Fruit fly (Drosophila melanogaster) whole organism, embryonic: ENCODE data around the gene CG10413.

ENCODE experiments used
- Aef1 ChIP-seq: fragments of 200-800 bp; sonication (Bioruptor generic); IDR thresholded peaks from 3 replicates; pipeline ENCODE4 v1.3.6; 2022; ENCODE audit warnings: missing biosample characterization, missing genetic modification characterization
- Atf3 ChIP-seq: fragments of 200-800 bp; sonication (Bioruptor generic); optimal IDR thresholded peaks from 3 replicates; lab custom pipeline; 2016; ENCODE audit warnings: missing biosample characterization, missing genetic modification characterization
- BEAF-32 ChIP-seq: fragments of 200-800 bp; sonication (Bioruptor generic); optimal IDR thresholded peaks from 3 replicates; lab custom pipeline; 2017; ENCODE audit warnings: missing biosample characterization, missing genetic modification characterization, mild to moderate bottlenecking, moderate library complexity, missing genetic modification reagents
- CG10321 ChIP-seq: fragments of 200-800 bp; sonication (Bioruptor generic); IDR thresholded peaks from 2 replicates; pipeline ENCODE4 v1.3.6; 2022; ENCODE audit warnings: missing biosample characterization, missing genetic modification characterization
- CG11085 ChIP-seq: fragments of 200-800 bp; sonication (Bioruptor generic); IDR thresholded peaks from 2 replicates; pipeline ENCODE4 v1.3.6; 2022; ENCODE audit warnings: missing biosample characterization, missing genetic modification characterization
- CG1233 ChIP-seq: fragments of 200-800 bp; sonication (Bioruptor generic); optimal IDR thresholded peaks from 4 replicates; lab custom pipeline; 2018; ENCODE audit warnings: missing biosample characterization, mild to moderate bottlenecking, missing genetic modification characterization
- CG14050 ChIP-seq: fragments of 200-800 bp; sonication (Bioruptor generic); IDR thresholded peaks from 3 replicates; pipeline ENCODE4 v1.3.6; 2022; ENCODE audit warnings: missing biosample characterization, missing genetic modification characterization
- CG15601 ChIP-seq: fragments of 200-800 bp; sonication (Bioruptor generic); optimal IDR thresholded peaks from 3 replicates; lab custom pipeline; 2019; ENCODE audit warnings: missing biosample characterization, mild to moderate bottlenecking, missing genetic modification characterization, moderate library complexity
- CG17361 ChIP-seq: fragments of 200-800 bp; sonication (Bioruptor generic); IDR thresholded peaks from 3 replicates; pipeline ENCODE4 v1.3.6; 2022; ENCODE audit warnings: missing biosample characterization, missing genetic modification characterization
- CG3065 ChIP-seq: fragments of 200-800 bp; sonication (Bioruptor generic); optimal IDR thresholded peaks from 2 replicates; lab custom pipeline; 2016; ENCODE audit warnings: missing biosample characterization, missing genetic modification characterization
- CG6254 ChIP-seq: fragments of 200-800 bp; sonication (Bioruptor generic); optimal IDR thresholded peaks from 3 replicates; lab custom pipeline; 2017; ENCODE audit warnings: mild to moderate bottlenecking, missing biosample characterization, missing genetic modification reagents, missing genetic modification characterization
- CG7556 ChIP-seq: fragments of 200-800 bp; sonication (Bioruptor generic); optimal IDR thresholded peaks from 2 replicates; lab custom pipeline; 2017; ENCODE audit warnings: missing biosample characterization, mild to moderate bottlenecking, missing genetic modification characterization
- CG7745 ChIP-seq: fragments of 200-800 bp; sonication (Bioruptor generic); optimal IDR thresholded peaks from 2 replicates; lab custom pipeline; 2018; ENCODE audit warnings: missing biosample characterization, mild to moderate bottlenecking, missing genetic modification characterization, moderate library complexity
- CG7963 ChIP-seq: fragments of 200-800 bp; sonication (Bioruptor generic); IDR thresholded peaks from 3 replicates; pipeline ENCODE4 v1.3.6; 2022; ENCODE audit warnings: missing biosample characterization, missing genetic modification characterization; ENCODE audit not compliant: partially characterized antibody
- CG9215 ChIP-seq: fragments of 200-800 bp; sonication (Bioruptor generic); IDR thresholded peaks from 2 replicates; pipeline ENCODE4 v1.3.6; 2022; ENCODE audit warnings: missing biosample characterization, missing genetic modification characterization
- CG9932 ChIP-seq: fragments of 200-800 bp; sonication (Bioruptor generic); IDR thresholded peaks from 2 replicates; pipeline ENCODE4 v1.3.6; 2022; ENCODE audit warnings: missing biosample characterization, missing genetic modification characterization
- Dad ChIP-seq: fragments of 200-800 bp; sonication (Bioruptor generic); optimal IDR thresholded peaks from 3 replicates; lab custom pipeline; 2016; ENCODE audit warnings: missing biosample characterization, missing genetic modification characterization
- E2f2 ChIP-seq: fragments of 200-800 bp; sonication (Bioruptor generic); IDR thresholded peaks from 2 replicates; pipeline ENCODE4 v1.3.6; 2022; ENCODE audit warnings: missing biosample characterization, missing genetic modification characterization
- Eip74EF ChIP-seq, 2 experiments: fragments of 200-800 bp in 1 of 2; fragments of >200 bp in 1 of 2; sonication (Bioruptor generic) in 1 of 2; optimal IDR thresholded peaks; 2 replicates each; lab custom pipeline; 2017 to 2019; ENCODE audit warnings: missing biosample characterization in 2 of 2, missing genetic modification characterization in 2 of 2, mild to moderate bottlenecking in 1 of 2, moderate library complexity in 1 of 2
- H2.0 ChIP-seq: fragments of 200-800 bp; sonication (Bioruptor generic); IDR thresholded peaks from 2 replicates; pipeline ENCODE4 v1.3.6; 2022; ENCODE audit warnings: missing biosample characterization, missing genetic modification characterization
- HLH4C ChIP-seq: fragments of 200-800 bp; sonication (Bioruptor generic); IDR thresholded peaks from 3 replicates; pipeline ENCODE4 v1.3.6; 2022; ENCODE audit warnings: missing biosample characterization, missing genetic modification characterization; ENCODE audit not compliant: partially characterized antibody
- NC2α ChIP-seq: fragments of 200-800 bp; sonication (Bioruptor generic); optimal IDR thresholded peaks from 2 replicates; lab custom pipeline; 2016; ENCODE audit warnings: missing biosample characterization, missing genetic modification characterization
- Neu2 ChIP-seq: fragments of 200-800 bp; sonication (Bioruptor generic); optimal IDR thresholded peaks from 3 replicates; lab custom pipeline; 2016; ENCODE audit warnings: missing biosample characterization, missing genetic modification characterization, borderline replicate concordance
- Nf-YB ChIP-seq: fragments of 200-800 bp; sonication (Bioruptor generic); optimal IDR thresholded peaks from 3 replicates; lab custom pipeline; 2019; ENCODE audit warnings: missing biosample characterization, mild to moderate bottlenecking, missing genetic modification characterization, moderate library complexity
- Ptx1 ChIP-seq: fragments of 200-800 bp; sonication (Bioruptor generic); IDR thresholded peaks from 2 replicates; pipeline ENCODE4 v1.3.6; 2022; ENCODE audit warnings: missing biosample characterization, missing genetic modification characterization
- Side ChIP-seq: fragments of 200-800 bp; sonication (Bioruptor generic); optimal IDR thresholded peaks from 2 replicates; lab custom pipeline; 2016; ENCODE audit warnings: missing biosample characterization, missing genetic modification characterization
- Sox100B ChIP-seq: fragments of 200-800 bp; sonication (Bioruptor generic); optimal IDR thresholded peaks from 3 replicates; lab custom pipeline; 2018; ENCODE audit warnings: missing biosample characterization, mild to moderate bottlenecking, missing genetic modification characterization
- Tbp ChIP-seq: fragments of >200 bp; optimal IDR thresholded peaks from 2 replicates; lab custom pipeline; 2018; ENCODE audit warnings: missing biosample characterization, missing genetic modification characterization
- Vsx1 ChIP-seq: fragments of 200-800 bp; sonication (Bioruptor generic); optimal IDR thresholded peaks from 2 replicates; lab custom pipeline; 2017; ENCODE audit warnings: missing biosample characterization, mild to moderate bottlenecking, missing genetic modification characterization, missing genetic modification reagents
- crc ChIP-seq: fragments of 200-800 bp; sonication (Bioruptor generic); optimal IDR thresholded peaks from 2 replicates; lab custom pipeline; 2016; ENCODE audit warnings: missing biosample characterization, missing genetic modification characterization
- da ChIP-seq: fragments of 200-800 bp; sonication (Bioruptor generic); optimal IDR thresholded peaks from 2 replicates; lab custom pipeline; 2016; ENCODE audit warnings: missing biosample characterization, missing genetic modification characterization
- danr ChIP-seq: fragments of 200-800 bp; sonication (Bioruptor generic); IDR thresholded peaks from 2 replicates; pipeline ENCODE4 v1.3.6; 2022; ENCODE audit warnings: missing biosample characterization, missing genetic modification characterization
- emc ChIP-seq: fragments of 200-800 bp; sonication (Bioruptor generic); optimal IDR thresholded peaks from 2 replicates; lab custom pipeline; 2016; ENCODE audit warnings: missing biosample characterization, missing genetic modification characterization
- esg ChIP-seq: fragments of 200-800 bp; sonication (Bioruptor generic); conservative IDR thresholded peaks from 2 replicates; pipeline ENCODE4 v1.3.6; 2022; ENCODE audit warnings: missing biosample characterization, missing genetic modification characterization
- fd96Cb ChIP-seq: fragments of 200-800 bp; sonication (Bioruptor generic); optimal IDR thresholded peaks from 2 replicates; lab custom pipeline; 2018; ENCODE audit warnings: missing biosample characterization, mild to moderate bottlenecking, missing genetic modification characterization, moderate library complexity
- ftz-f1 ChIP-seq: fragments of 200-800 bp; sonication (Bioruptor generic); optimal IDR thresholded peaks from 2 replicates; lab custom pipeline; 2016; ENCODE audit warnings: missing biosample characterization, missing genetic modification characterization
- gsb-n ChIP-seq: fragments of 200-800 bp; sonication (Bioruptor generic); optimal IDR thresholded peaks from 3 replicates; lab custom pipeline; 2018; ENCODE audit warnings: missing biosample characterization, mild to moderate bottlenecking, missing genetic modification characterization
- her ChIP-seq: fragments of 200-800 bp; sonication (Bioruptor generic); optimal IDR thresholded peaks from 2 replicates; lab custom pipeline; 2016; ENCODE audit warnings: missing biosample characterization, missing genetic modification characterization
- ken ChIP-seq: fragments of 200-800 bp; sonication (Bioruptor generic); IDR thresholded peaks from 3 replicates; pipeline ENCODE4 v1.3.6; 2022; ENCODE audit warnings: missing biosample characterization, missing genetic modification characterization
- knrl ChIP-seq: fragments of 200-800 bp; sonication (Bioruptor generic); IDR thresholded peaks from 3 replicates; pipeline ENCODE4 v1.3.6; 2022; ENCODE audit warnings: missing biosample characterization, missing genetic modification characterization; ENCODE audit not compliant: partially characterized antibody
- nom ChIP-seq: fragments of 200-800 bp; sonication (Bioruptor generic); optimal IDR thresholded peaks from 2 replicates; lab custom pipeline; 2017; ENCODE audit warnings: missing biosample characterization, missing genetic modification characterization, mild to moderate bottlenecking, moderate library complexity, missing genetic modification reagents
- pb ChIP-seq: fragments of 200-800 bp; sonication (Bioruptor generic); optimal IDR thresholded peaks from 3 replicates; lab custom pipeline; 2016; ENCODE audit warnings: missing biosample characterization, missing genetic modification characterization
- ro ChIP-seq: fragments of 200-800 bp; sonication (Bioruptor generic); IDR thresholded peaks from 2 replicates; pipeline ENCODE4 v1.3.6; 2022; ENCODE audit warnings: missing biosample characterization, missing genetic modification characterization
- sim ChIP-seq: fragments of 200-800 bp; sonication (Bioruptor generic); IDR thresholded peaks from 2 replicates; pipeline ENCODE4 v1.3.6; 2022; ENCODE audit warnings: missing biosample characterization, missing genetic modification characterization
- tin ChIP-seq: fragments of 200-800 bp; sonication (Bioruptor generic); optimal IDR thresholded peaks from 3 replicates; lab custom pipeline; 2016; ENCODE audit warnings: missing biosample characterization, missing genetic modification characterization
- ttk ChIP-seq: fragments of 200-800 bp; sonication (Bioruptor generic); IDR thresholded peaks from 2 replicates; pipeline ENCODE4 v2.1.2; 2022; ENCODE audit warnings: missing biosample characterization, missing genetic modification characterization
- unc-4 ChIP-seq: fragments of 200-800 bp; sonication (Bioruptor generic); IDR thresholded peaks from 2 replicates; pipeline ENCODE4 v1.3.6; 2022; ENCODE audit warnings: missing biosample characterization, missing genetic modification characterization; ENCODE audit not compliant: partially characterized antibody
- unpg ChIP-seq: fragments of 200-800 bp; sonication (Bioruptor generic); optimal IDR thresholded peaks from 3 replicates; lab custom pipeline; 2018; ENCODE audit warnings: missing biosample characterization, mild to moderate bottlenecking, missing genetic modification characterization, moderate library complexity
- z ChIP-seq: fragments of 200-800 bp; sonication (Bioruptor generic); IDR thresholded peaks from 3 replicates; pipeline ENCODE4 v1.3.6; 2022; ENCODE audit warnings: missing biosample characterization, missing genetic modification characterization
- zfh1 ChIP-seq: fragments of 200-800 bp; sonication (Bioruptor generic); IDR thresholded peaks from 3 replicates; pipeline ENCODE4 v1.3.6; 2022; ENCODE audit warnings: missing biosample characterization, missing genetic modification characterization

The CG10413 gene

DNA sequence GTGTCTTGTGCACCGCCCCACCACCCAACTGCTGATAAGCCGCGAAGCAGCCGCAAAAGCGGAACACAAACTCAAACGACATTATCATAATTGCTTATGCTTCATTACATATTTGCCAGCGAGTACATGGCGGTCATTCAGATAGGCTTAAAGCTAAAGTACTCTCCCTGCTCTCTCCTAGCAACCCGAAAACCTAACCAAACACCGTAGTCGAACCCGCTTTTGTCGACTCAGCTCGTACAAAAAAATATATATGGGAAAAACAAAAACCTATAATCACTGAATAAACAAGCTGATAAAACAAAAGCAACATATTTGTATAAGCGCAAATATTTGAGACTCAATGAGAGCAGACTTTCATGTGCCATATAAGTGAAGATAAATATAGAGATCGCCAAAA, 21.9 kb upstream of the CG10413 start (continued):
- TF ChIP-seq CG14050 (GFP tag; lab: Robert Waterston, UW) (peak; percentile 17; the same call in 1 of the 3 replicates), CG11085 (GFP tag; lab: Robert Waterston, UW) (peak; percentile 33; the same call in 1 of the 2 replicates), pb (GFP tag; lab: Kevin White, UChicago) (peak; percentile 57), Eip74EF (GFP tag; optimal IDR thresholded peaks at IDR 0.05; lab: Kevin White, UChicago) (peak in 1 of 2 experiments; percentile 92), esg (GFP tag; lab: Robert Waterston, UW) (no peak), ken (0 out of 3 replicates have a peak, but pooled peaks have one; percentile 46), da (GFP tag; lab: Kevin White, UChicago) (peak; percentile 79), CG6254 (GFP tag; lab: Kevin White, UChicago) (peak; percentile 74), CG15601 (peak; percentile 90), CG7556 (peak; percentile 89), Vsx1 (peak; percentile 90), Aef1 (GFP tag; lab: Robert Waterston, UW) (no peak), ro (no peak), danr (GFP tag; lab: Robert Waterston, UW) (peak; percentile 43; the same call in 1 of the 2 replicates), Tbp (GFP tag; lab: Kevin White, UChicago) (no peak), gsb-n (peak; percentile 91), Atf3 (GFP tag; lab: Kevin White, UChicago) (peak; percentile 79), Ptx1 (GFP tag; lab: Robert Waterston, UW) (0 out of 2 replicates have a peak, but pooled peaks have one; percentile 11), her (GFP tag; lab: Kevin White, UChicago) (peak; percentile 80), BEAF-32 (GFP tag; lab: Kevin White, UChicago) (no peak), tin (GFP tag; lab: Kevin White, UChicago) (peak; percentile 13), CG1233 (peak; percentile 76), E2f2 (GFP tag; lab: Robert Waterston, UW) (peak; percentile 47; the same call in 1 of the 2 replicates), Side (GFP tag; lab: Kevin White, UChicago) (peak; percentile 91), unc-4 (GFP tag; lab: Robert Waterston, UW) (no peak), ttk (GFP tag; lab: Robert Waterston, UW) (peak; percentile 25; the same call in 1 of the 2 replicates), CG7745 (tag; lab: Kevin White, UChicago) (peak; percentile 42), emc (GFP tag; lab: Kevin White, UChicago) (peak; percentile 49), zfh1 (GFP tag; lab: Robert Waterston, UW) (peak; percentile 67; the same call in 2 of the 3 replicates), NC2α (GFP tag; lab: Kevin White, UChicago) (peak; percentile 91), sim (GFP tag; lab: Robert Waterston, UW) (peak; percentile 56), z (GFP tag; lab: Robert Waterston, UW) (peak; percentile 44; the same call in 2 of the 3 replicates), CG10321 (0 out of 2 replicates have a peak, but pooled peaks have one; percentile 27), CG9215 (GFP tag; lab: Robert Waterston, UW) (no peak), nom (no peak), CG9932 (GFP tag; lab: Robert Waterston, UW) (peak; percentile 18), crc (GFP tag; lab: Kevin White, UChicago) (peak; percentile 80), Sox100B (GFP tag; lab: Kevin White, UChicago) (peak; percentile 75), Neu2 (no peak), knrl (GFP tag; lab: Robert Waterston, UW) (no peak), fd96Cb (tag; lab: Kevin White, UChicago) (peak; percentile 36), Nf-YB (GFP tag; lab: Kevin White, UChicago) (peak; percentile 74), unpg (peak; percentile 79), CG17361 (GFP tag; lab: Robert Waterston, UW) (peak; percentile 63; the same call in 2 of the 3 replicates), H2.0 (GFP tag; lab: Robert Waterston, UW) (peak; percentile 57), Dad (GFP tag; lab: Kevin White, UChicago) (peak; percentile 75), ftz-f1 (GFP tag; lab: Kevin White, UChicago) (peak; percentile 65), CG7963 (GFP tag; lab: Robert Waterston, UW) (no peak), CG3065 (GFP tag; lab: Kevin White, UChicago) (peak; percentile 72), HLH4C (GFP tag; lab: Robert Waterston, UW) (no peak)
